Fruit fly (Drosophila melanogaster): ENCODE results near the gene CG42852.

Gene CG42852

dm6 chr3L:16709673-16710257 is 45.5 kb upstream of the CG42852 start (continued):
- no peak for TF ChIP-seq CG8319 (GFP tag; optimal IDR thresholded peaks at IDR 0.05)
- TF ChIP-seq vri (GFP tag; optimal IDR thresholded peaks at IDR 0.05), result no peak
- TF ChIP-seq svp (GFP tag), result no peak
- TF ChIP-seq fkh (GFP tag; optimal IDR thresholded peaks at IDR 0.05), result no peak
- no peak for TF ChIP-seq CG3032 (tag; optimal IDR thresholded peaks at IDR 0.05)
- TF ChIP-seq Gug (GFP tag; IDR thresholded peaks at IDR 0.05), result no peak
- TF ChIP-seq CG16779 (tag; optimal IDR thresholded peaks at IDR 0.05), result no peak
- TF ChIP-seq Eip75B (GFP tag; optimal IDR thresholded peaks at IDR 0.05), result no peak
- no peak for TF ChIP-seq Met (GFP tag; optimal IDR thresholded peaks at IDR 0.05)

- TF ChIP-seq CG10631 (GFP tag; optimal IDR thresholded peaks at IDR 0.05), result peak; percentile 71
- TF ChIP-seq ss (GFP tag; optimal IDR thresholded peaks at IDR 0.05), result peak; percentile 68 to 77
- peak; percentile 56 for TF ChIP-seq CG11902 (GFP tag; optimal IDR thresholded peaks at IDR 0.05)
- peak; percentile 8 for TF ChIP-seq Eip75B (GFP tag; optimal IDR thresholded peaks at IDR 0.05)
- peak; percentile 48 for TF ChIP-seq CG16779 (tag; optimal IDR thresholded peaks at IDR 0.05)
- TF ChIP-seq achi (GFP tag; optimal IDR thresholded peaks at IDR 0.05), result peak; percentile 64
- TF ChIP-seq spab (GFP tag; optimal IDR thresholded peaks at IDR 0.05), result peak; percentile 35
- peak; percentile 10 for TF ChIP-seq pdm3 (GFP tag; optimal IDR thresholded peaks at IDR 0.05)
- TF ChIP-seq Hr4 (GFP tag; optimal IDR thresholded peaks at IDR 0.05), result peak; percentile 40
- peak; percentile 45 for TF ChIP-seq acj6 (GFP tag; optimal IDR thresholded peaks at IDR 0.05)
- TF ChIP-seq Gug (GFP tag; IDR thresholded peaks at IDR 0.05), result peak; percentile 60; the same call in 1 of the 2 replicates
- TF ChIP-seq CG31627 (GFP tag; optimal IDR thresholded peaks at IDR 0.05), result no peak
- peak; percentile 37 for TF ChIP-seq CG8632 (GFP tag; optimal IDR thresholded peaks at IDR 0.05)
- TF ChIP-seq salr (GFP tag; optimal IDR thresholded peaks at IDR 0.05), result peak; percentile 10 to 44
- TF ChIP-seq fkh (GFP tag; optimal IDR thresholded peaks at IDR 0.05), result peak; percentile 20
- no peak for TF ChIP-seq Met (GFP tag; optimal IDR thresholded peaks at IDR 0.05)
- peak; percentile 1 for TF ChIP-seq Blimp-1 (GFP tag; optimal IDR thresholded peaks at IDR 0.05)
- peak; percentile 22 for TF ChIP-seq CG3919 (GFP tag; optimal IDR thresholded peaks at IDR 0.05)
- TF ChIP-seq CG6792 (GFP tag; optimal IDR thresholded peaks at IDR 0.05), result peak; percentile 57
- no peak for TF ChIP-seq Sox15 (GFP tag; optimal IDR thresholded peaks at IDR 0.05)
- no peak for TF ChIP-seq fd85E (GFP tag; optimal IDR thresholded peaks at IDR 0.05)
- TF ChIP-seq dsx (GFP tag; optimal IDR thresholded peaks at IDR 0.05; ENCODE audit: poor library complexity, severe bottlenecking), result peak; percentile 73
- peak; percentile 76; the same call in 1 of the 3 replicates for TF ChIP-seq CG6163 (GFP tag; IDR thresholded peaks at IDR 0.05)
- TF ChIP-seq CG8119 (GFP tag; IDR thresholded peaks at IDR 0.05), result peak; percentile 85
- TF ChIP-seq OdsH (GFP tag; optimal IDR thresholded peaks at IDR 0.05), result peak; percentile 53
- TF ChIP-seq CG32006 (GFP tag; optimal IDR thresholded peaks at IDR 0.05), result peak; percentile 75
- peak; percentile 44 for TF ChIP-seq topi (GFP tag; optimal IDR thresholded peaks at IDR 0.05)
- peak; percentile 81 for TF ChIP-seq CG15336 (GFP tag; IDR thresholded peaks at IDR 0.05)
- TF ChIP-seq Lpt (GFP tag; optimal IDR thresholded peaks at IDR 0.05), result peak; percentile 44
- peak; percentile 83 for TF ChIP-seq Eip78C (GFP tag)
- peak; percentile 37 for TF ChIP-seq esn (GFP tag; optimal IDR thresholded peaks at IDR 0.05)
- TF ChIP-seq Sox102F (GFP tag; optimal IDR thresholded peaks at IDR 0.05), result no peak
- TF ChIP-seq CG10669 (GFP tag; optimal IDR thresholded peaks at IDR 0.05), result peak; percentile 63
- TF ChIP-seq CG34406 (GFP tag; optimal IDR thresholded peaks at IDR 0.05), result peak; percentile 57
- TF ChIP-seq Hr39 (GFP tag; optimal IDR thresholded peaks at IDR 0.05), result no peak
- no peak for TF ChIP-seq fd59A (GFP tag; optimal IDR thresholded peaks at IDR 0.05)
- peak; percentile 68 for TF ChIP-seq CG6276 (GFP tag; optimal IDR thresholded peaks at IDR 0.05)
- TF ChIP-seq cyc (GFP tag; optimal IDR thresholded peaks at IDR 0.05), result peak; percentile 30
- no peak for TF ChIP-seq CG6854 (GFP tag; optimal IDR thresholded peaks at IDR 0.05)
- TF ChIP-seq CG4318 (GFP tag; optimal IDR thresholded peaks at IDR 0.05), result peak; percentile 52
- TF ChIP-seq eg (GFP tag; IDR thresholded peaks at IDR 0.05), result peak; percentile 85
- TF ChIP-seq CG11762 (GFP tag; optimal IDR thresholded peaks at IDR 0.05; ENCODE audit: insufficient read depth), result peak; percentile 1
- peak; percentile 86 for TF ChIP-seq svp (GFP tag)
- peak; percentile 45 for TF ChIP-seq net (GFP tag; optimal IDR thresholded peaks at IDR 0.05)
These were observed 44.9 kb upstream of the CG42852 start for dm6 chr3L:16710258-16711020.
